Fruit fly (Drosophila melanogaster) whole organism, embryonic: ENCODE data around the gene CG33947.

Experiments
- ATbp ChIP-seq: fragments of 200-800 bp; sonication (Bioruptor generic); optimal IDR thresholded peaks from 2 replicates; lab custom pipeline; 2017; ENCODE audit warnings: missing biosample characterization, mild to moderate bottlenecking, missing genetic modification characterization, missing genetic modification reagents
- Awh ChIP-seq: fragments of 200-800 bp; sonication (Bioruptor generic); IDR thresholded peaks from 2 replicates; pipeline ENCODE4, ENCODE4 v1.3.6; 2022; ENCODE audit warnings: missing biosample characterization, missing genetic modification characterization
- B-H2 ChIP-seq: fragments of 200-800 bp; sonication (Bioruptor generic); optimal IDR thresholded peaks from 2 replicates; lab custom pipeline; 2018; ENCODE audit warnings: missing biosample characterization, mild to moderate bottlenecking, missing genetic modification characterization
- CG10979 ChIP-seq: fragments of 200-800 bp; sonication (Bioruptor generic); optimal IDR thresholded peaks from 2 replicates; lab custom pipeline; 2018; ENCODE audit warnings: missing biosample characterization, mild to moderate bottlenecking, missing genetic modification characterization, moderate library complexity
- CG11696 ChIP-seq: fragments of 200-800 bp; sonication (Bioruptor generic); IDR thresholded peaks from 2 replicates; pipeline ENCODE4 v1.3.6; 2022; ENCODE audit warnings: missing biosample characterization, missing genetic modification characterization
- CG13287 ChIP-seq: fragments of 200-800 bp; sonication (Bioruptor generic); IDR thresholded peaks from 2 replicates; pipeline ENCODE4 v1.3.6; 2022; ENCODE audit warnings: missing biosample characterization, missing genetic modification characterization; ENCODE audit not compliant: partially characterized antibody
- CG14050 ChIP-seq: fragments of 200-800 bp; sonication (Bioruptor generic); IDR thresholded peaks from 3 replicates; pipeline ENCODE4 v1.3.6; 2022; ENCODE audit warnings: missing biosample characterization, missing genetic modification characterization
- CG1602 ChIP-seq: fragments of 200-800 bp; sonication (Bioruptor generic); optimal IDR thresholded peaks from 3 replicates; lab custom pipeline; 2016; ENCODE audit warnings: missing biosample characterization, missing genetic modification characterization
- CG1603 ChIP-seq: fragments of 200-800 bp; sonication (Bioruptor generic); optimal IDR thresholded peaks from 2 replicates; lab custom pipeline; 2019; ENCODE audit warnings: missing biosample characterization, mild to moderate bottlenecking, missing genetic modification characterization, moderate library complexity
- CG31365 ChIP-seq: fragments of 200-800 bp; sonication (Bioruptor generic); optimal IDR thresholded peaks from 2 replicates; lab custom pipeline; 2018; ENCODE audit warnings: missing biosample characterization, mild to moderate bottlenecking, missing genetic modification characterization
- CG32532 ChIP-seq: fragments of 200-800 bp; sonication (Bioruptor generic); IDR thresholded peaks from 2 replicates; pipeline ENCODE4 v1.3.6; 2022; ENCODE audit warnings: missing biosample characterization, missing genetic modification characterization
- CG4820 ChIP-seq: fragments of 200-800 bp; sonication (Bioruptor generic); optimal IDR thresholded peaks from 3 replicates; lab custom pipeline; 2016; ENCODE audit warnings: missing biosample characterization, missing genetic modification characterization
- CG5953 ChIP-seq: fragments of 200-800 bp; sonication (Bioruptor generic); IDR thresholded peaks from 2 replicates; pipeline ENCODE4 v1.3.6; 2022; ENCODE audit warnings: missing biosample characterization, missing genetic modification characterization
- CG6765 ChIP-seq: fragments of 200-800 bp; sonication (Bioruptor generic); optimal IDR thresholded peaks from 3 replicates; lab custom pipeline; 2017; ENCODE audit warnings: missing biosample characterization, mild to moderate bottlenecking, missing genetic modification characterization
- CG7372 ChIP-seq: fragments of 200-800 bp; sonication (Bioruptor generic); IDR thresholded peaks from 2 replicates; pipeline ENCODE4 v1.3.6; 2022; ENCODE audit warnings: missing biosample characterization, missing genetic modification characterization
- CG8290 ChIP-seq, 3 experiments: fragments of 200-800 bp; sonication (Bioruptor generic); optimal IDR thresholded peaks; 2 replicates each; lab custom pipeline; 2016 to 2019; ENCODE audit warnings: missing biosample characterization in 3 of 3, missing genetic modification characterization in 3 of 3, mild to moderate bottlenecking in 2 of 3, moderate library complexity in 1 of 3
- CG9609 ChIP-seq: fragments of 200-800 bp; sonication (Bioruptor generic); optimal IDR thresholded peaks from 3 replicates; lab custom pipeline; 2016; ENCODE audit warnings: missing biosample characterization, missing genetic modification characterization
- CG9727 ChIP-seq: fragments of 200-800 bp; sonication (Bioruptor generic); optimal IDR thresholded peaks from 3 replicates; lab custom pipeline; 2017; ENCODE audit warnings: missing biosample characterization, mild to moderate bottlenecking, missing genetic modification characterization
- Camta ChIP-seq: fragments of 200-800 bp; sonication (Bioruptor generic); optimal IDR thresholded peaks from 2 replicates; lab custom pipeline; 2016; ENCODE audit warnings: missing biosample characterization, missing genetic modification characterization
- Doc3 ChIP-seq: fragments of 200-800 bp; sonication (Bioruptor generic); IDR thresholded peaks from 3 replicates; pipeline ENCODE4 v1.3.6; 2022; ENCODE audit warnings: missing biosample characterization, missing genetic modification characterization; ENCODE audit not compliant: partially characterized antibody
- Dref ChIP-seq: fragments of 200-800 bp; sonication (Bioruptor generic); IDR thresholded peaks from 2 replicates; pipeline ENCODE4 v1.3.6; 2022; ENCODE audit warnings: missing biosample characterization, missing genetic modification characterization
- GATAe ChIP-seq: fragments of 200-800 bp; sonication (Bioruptor generic); conservative IDR thresholded peaks from 2 replicates; pipeline ENCODE4 v1.3.6; 2022; ENCODE audit warnings: missing biosample characterization, missing genetic modification characterization
- HLH3B ChIP-seq: fragments of 200-800 bp; sonication (Bioruptor generic); IDR thresholded peaks from 2 replicates; pipeline ENCODE4 v1.3.6; 2022; ENCODE audit warnings: missing biosample characterization, missing genetic modification characterization
- HLH4C ChIP-seq: fragments of 200-800 bp; sonication (Bioruptor generic); IDR thresholded peaks from 3 replicates; pipeline ENCODE4 v1.3.6; 2022; ENCODE audit warnings: missing biosample characterization, missing genetic modification characterization; ENCODE audit not compliant: partially characterized antibody
- HmgZ ChIP-seq: fragments of 200-800 bp; sonication (Bioruptor generic); optimal IDR thresholded peaks from 2 replicates; lab custom pipeline; 2018; ENCODE audit warnings: missing biosample characterization, mild to moderate bottlenecking, missing genetic modification characterization
- Lim3 ChIP-seq: fragments of 200-800 bp; sonication (Bioruptor generic); IDR thresholded peaks from 2 replicates; pipeline ENCODE4 v1.3.6; 2022; ENCODE audit warnings: missing biosample characterization, missing genetic modification characterization
- MESR4 ChIP-seq: fragments of 200-800 bp; sonication (Bioruptor generic); optimal IDR thresholded peaks from 2 replicates; lab custom pipeline; 2018; ENCODE audit warnings: missing biosample characterization, mild to moderate bottlenecking, missing genetic modification characterization, moderate library complexity
- Myb ChIP-seq: fragments of 200-800 bp; sonication (Bioruptor generic); optimal IDR thresholded peaks from 2 replicates; lab custom pipeline; 2016; ENCODE audit warnings: missing biosample characterization, missing genetic modification characterization
- Ptx1 ChIP-seq: fragments of 200-800 bp; sonication (Bioruptor generic); IDR thresholded peaks from 2 replicates; pipeline ENCODE4 v1.3.6; 2022; ENCODE audit warnings: missing biosample characterization, missing genetic modification characterization
- Side ChIP-seq: fragments of 200-800 bp; sonication (Bioruptor generic); optimal IDR thresholded peaks from 2 replicates; lab custom pipeline; 2016; ENCODE audit warnings: missing biosample characterization, missing genetic modification characterization
- Sox100B ChIP-seq: fragments of 200-800 bp; sonication (Bioruptor generic); optimal IDR thresholded peaks from 3 replicates; lab custom pipeline; 2018; ENCODE audit warnings: missing biosample characterization, mild to moderate bottlenecking, missing genetic modification characterization
- bigmax ChIP-seq: fragments of 200-800 bp; sonication (Bioruptor generic); optimal IDR thresholded peaks from 2 replicates; lab custom pipeline; 2018; ENCODE audit warnings: missing biosample characterization, mild to moderate bottlenecking, missing genetic modification characterization
- bowl ChIP-seq: fragments of 200-800 bp; sonication (Bioruptor generic); IDR thresholded peaks from 2 replicates; pipeline ENCODE4 v1.3.6; 2022; ENCODE audit warnings: missing biosample characterization, missing genetic modification characterization
- btn ChIP-seq: fragments of 200-800 bp; sonication (Bioruptor generic); optimal IDR thresholded peaks from 2 replicates; lab custom pipeline; 2016; ENCODE audit warnings: missing biosample characterization, missing genetic modification characterization
- cato ChIP-seq: fragments of 200-800 bp; sonication (Bioruptor generic); optimal IDR thresholded peaks from 2 replicates; lab custom pipeline; 2016; ENCODE audit warnings: missing biosample characterization, missing genetic modification characterization, borderline replicate concordance
- cg ChIP-seq: fragments of 200-800 bp; sonication (Bioruptor generic); optimal IDR thresholded peaks from 3 replicates; lab custom pipeline; 2019; ENCODE audit warnings: missing biosample characterization, mild to moderate bottlenecking, missing genetic modification characterization, moderate library complexity
- croc ChIP-seq: fragments of 200-800 bp; sonication (Bioruptor generic); conservative IDR thresholded peaks from 3 replicates; pipeline ENCODE4 v1.3.6; 2022; ENCODE audit warnings: missing biosample characterization, missing genetic modification characterization
- cwo ChIP-seq: fragments of 200-800 bp; sonication (Bioruptor generic); optimal IDR thresholded peaks from 3 replicates; lab custom pipeline; 2017; ENCODE audit warnings: missing biosample characterization, missing genetic modification characterization, mild to moderate bottlenecking, moderate library complexity, missing genetic modification reagents
- dmrt11E ChIP-seq: fragments of 200-800 bp; sonication (Bioruptor generic); optimal IDR thresholded peaks from 3 replicates; lab custom pipeline; 2018; ENCODE audit warnings: missing biosample characterization, mild to moderate bottlenecking, missing genetic modification characterization, moderate library complexity
- dysf ChIP-seq: fragments of 200-800 bp; sonication (Bioruptor generic); IDR thresholded peaks from 3 replicates; pipeline ENCODE4 v1.3.6; 2022; ENCODE audit warnings: missing biosample characterization, missing genetic modification characterization
- fd3F ChIP-seq: fragments of 200-800 bp; sonication (Bioruptor generic); optimal IDR thresholded peaks from 2 replicates; lab custom pipeline; 2018; ENCODE audit warnings: missing biosample characterization, mild to moderate bottlenecking, missing genetic modification characterization, moderate library complexity
- gro ChIP-seq: fragments of 200-800 bp; sonication (Bioruptor generic); optimal IDR thresholded peaks from 2 replicates; lab custom pipeline; 2016; ENCODE audit warnings: missing biosample characterization, missing genetic modification characterization
- hb ChIP-seq: fragments of 200-800 bp; sonication (Bioruptor generic); IDR thresholded peaks from 3 replicates; pipeline ENCODE4 v1.3.6; 2022; ENCODE audit warnings: missing biosample characterization, missing genetic modification characterization; ENCODE audit not compliant: partially characterized antibody
- lmd ChIP-seq: fragments of 200-800 bp; sonication (Bioruptor generic); IDR thresholded peaks from 2 replicates; pipeline ENCODE4 v1.3.6; 2022; ENCODE audit warnings: missing biosample characterization, missing genetic modification characterization
- onecut ChIP-seq: fragments of 200-800 bp; sonication (Bioruptor generic); IDR thresholded peaks from 2 replicates; pipeline ENCODE4 v1.3.6; 2022; ENCODE audit warnings: missing biosample characterization, missing genetic modification characterization
- pros ChIP-seq: fragments of 200-800 bp; sonication (Bioruptor generic); optimal IDR thresholded peaks from 3 replicates; lab custom pipeline; 2019; ENCODE audit warnings: missing biosample characterization, mild to moderate bottlenecking, missing genetic modification characterization, moderate library complexity
- sr ChIP-seq: fragments of 200-800 bp; sonication (Bioruptor generic); IDR thresholded peaks from 3 replicates; pipeline ENCODE4 v1.3.6; 2022; ENCODE audit warnings: missing biosample characterization, missing genetic modification characterization
- tgo ChIP-seq: fragments of 200-800 bp; sonication (Bioruptor generic); IDR thresholded peaks from 3 replicates; pipeline ENCODE4 v1.3.6; 2022; ENCODE audit warnings: missing biosample characterization, missing genetic modification characterization
- wdn ChIP-seq: fragments of 200-800 bp; sonication (Bioruptor generic); IDR thresholded peaks from 2 replicates; pipeline ENCODE4 v1.3.6; 2022; ENCODE audit warnings: missing biosample characterization, missing genetic modification characterization

Gene CG33947

DNA sequence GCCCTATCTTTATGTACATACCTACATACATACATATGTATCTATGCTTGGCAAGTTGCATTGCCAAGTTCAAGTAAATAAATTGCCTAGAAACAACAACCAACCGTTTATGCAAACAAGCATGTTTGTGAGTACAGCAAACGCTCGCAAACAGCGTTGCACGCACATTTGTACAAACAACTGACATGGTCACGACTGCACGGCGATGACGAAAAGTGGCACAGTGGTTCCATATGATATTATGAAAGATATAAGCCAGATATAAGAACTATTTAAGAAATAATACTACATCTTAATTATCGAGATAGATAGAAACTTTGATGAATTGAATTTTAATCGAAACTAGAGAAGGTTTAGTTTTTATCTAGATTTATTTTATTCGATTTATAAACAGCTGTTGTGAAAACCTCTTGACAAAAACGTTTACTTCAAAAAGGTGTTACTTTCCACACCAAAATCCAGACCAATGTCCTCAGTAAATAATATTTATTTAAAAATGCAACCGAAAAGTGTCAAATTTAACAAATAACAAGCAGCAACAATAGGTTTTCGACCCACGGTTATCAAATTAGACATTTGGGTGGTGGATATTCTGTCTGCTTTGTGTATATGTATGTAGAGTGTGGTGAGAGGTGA, 6.4 kb upstream of the CG33947 start (continued):
- TF ChIP-seq CG6765 (GFP tag; lab: Kevin White, UChicago) (peak; percentile 68), ATbp (GFP tag; lab: Kevin White, UChicago) (peak; percentile 86), CG32532 (GFP tag; lab: Robert Waterston, UW) (peak; percentile 58; the same call in 1 of the 2 replicates), HLH3B (GFP tag; lab: Robert Waterston, UW) (peak; percentile 71), HmgZ (tag; lab: Kevin White, UChicago) (peak; percentile 77), B-H2 (GFP tag; lab: Kevin White, UChicago) (no peak), cwo (peak; percentile 87), lmd (GFP tag; lab: Robert Waterston, UW) (peak; percentile 84; the same call in 1 of the 2 replicates), onecut (GFP tag; lab: Robert Waterston, UW) (peak; percentile 79), Ptx1 (GFP tag; lab: Robert Waterston, UW) (peak; percentile 84), CG4820 (GFP tag; lab: Kevin White, UChicago) (peak; percentile 87), Camta (GFP tag; lab: Kevin White, UChicago) (peak; percentile 89), CG9727 (peak; percentile 97), Side (GFP tag; lab: Kevin White, UChicago) (peak; percentile 77), cg (GFP tag; lab: Kevin White, UChicago) (peak; percentile 54), bigmax (GFP tag; lab: Kevin White, UChicago) (no peak), sr (peak; percentile 74; the same call in 2 of the 3 replicates), Myb (peak; percentile 57), CG11696 (GFP tag; lab: Robert Waterston, UW) (peak; percentile 46), CG5953 (GFP tag; lab: Robert Waterston, UW) (peak; percentile 89), CG1602 (GFP tag; lab: Kevin White, UChicago) (peak; percentile 87), gro (GFP tag; lab: Kevin White, UChicago) (peak; percentile 22), Awh (GFP tag; lab: Robert Waterston, UW) (peak; percentile 90), CG14050 (GFP tag; lab: Robert Waterston, UW) (peak; percentile 35; the same call in 2 of the 3 replicates), HLH4C (GFP tag; lab: Robert Waterston, UW) (peak; percentile 43; the same call in 1 of the 3 replicates), Doc3 (GFP tag; lab: Robert Waterston, UW) (no peak), Dref (GFP tag; lab: Robert Waterston, UW) (no peak), CG31365 (peak; percentile 39), GATAe (no peak), dmrt11E (tag; lab: Kevin White, UChicago) (peak; percentile 89), dysf (GFP tag; lab: Robert Waterston, UW) (peak; percentile 87; the same call in 1 of the 3 replicates), croc (peak; percentile 68), MESR4 (GFP tag; lab: Kevin White, UChicago) (no peak), CG10979 (tag; lab: Kevin White, UChicago) (peak; percentile 95), Lim3 (GFP tag; lab: Robert Waterston, UW) (peak; percentile 33; the same call in 1 of the 2 replicates), cato (GFP tag; lab: Kevin White, UChicago) (peak; percentile 82), CG9609 (peak; percentile 54), tgo (GFP tag; lab: Robert Waterston, UW) (peak; percentile 83; the same call in 2 of the 3 replicates), bowl (GFP tag; lab: Robert Waterston, UW) (no peak), CG8290 (GFP tag; optimal IDR thresholded peaks at IDR 0.05; lab: Kevin White, UChicago) (peak; percentile 45), CG8290 (tag; optimal IDR thresholded peaks at IDR 0.05; lab: Kevin White, UChicago) (peak; percentile 52 to 73), pros (GFP tag; lab: Kevin White, UChicago) (peak; percentile 27), CG1603 (tag; lab: Kevin White, UChicago) (peak; percentile 71), CG13287 (GFP tag; lab: Robert Waterston, UW) (peak; percentile 47; the same call in 1 of the 2 replicates), Sox100B (GFP tag; lab: Kevin White, UChicago) (peak; percentile 97), CG7372 (GFP tag; lab: Robert Waterston, UW) (peak; percentile 72; the same call in 1 of the 2 replicates), wdn (no peak), btn (peak; percentile 70), hb (GFP tag; lab: Robert Waterston, UW) (no peak), fd3F (peak; percentile 75)
